Fruit fly (Drosophila melanogaster) whole organism, prepupa: ENCODE data around the gene alpha-Man-Ib.
A peak's percentile ranks its signal among the peaks of the same experiment; 100 is the strongest.

Experiments used
- Blimp-1 ChIP-seq: fragments of 200-800 bp; sonication (Bioruptor generic); optimal IDR thresholded peaks from 3 replicates; lab custom pipeline; 2017; ENCODE audit warnings: missing biosample characterization, missing genetic modification characterization, mild to moderate bottlenecking, moderate library complexity, missing genetic modification reagents
- CG10631 ChIP-seq: fragments of 200-800 bp; sonication (Bioruptor generic); optimal IDR thresholded peaks from 2 replicates; lab custom pipeline; 2016; ENCODE audit warnings: missing biosample characterization, missing genetic modification characterization
- CG10669 ChIP-seq: fragments of 200-800 bp; sonication (Bioruptor generic); optimal IDR thresholded peaks from 3 replicates; lab custom pipeline; 2018; ENCODE audit warnings: missing biosample characterization, mild to moderate bottlenecking, missing genetic modification characterization, moderate library complexity
- CG11294 ChIP-seq: fragments of 200-800 bp; sonication (Bioruptor generic); IDR thresholded peaks from 2 replicates; pipeline ENCODE4 v1.3.6; 2022; ENCODE audit warnings: missing biosample characterization, missing genetic modification characterization
- CG11762 ChIP-seq: fragments of 200-800 bp; sonication (Bioruptor generic); optimal IDR thresholded peaks from 3 replicates; lab custom pipeline; 2016; ENCODE audit warnings: missing biosample characterization, missing genetic modification characterization; ENCODE audit not compliant: insufficient read depth
- CG11902 ChIP-seq: fragments of 200-800 bp; sonication (Bioruptor generic); optimal IDR thresholded peaks from 3 replicates; lab custom pipeline; 2016; ENCODE audit warnings: missing biosample characterization, missing genetic modification characterization
- CG15336 ChIP-seq: fragments of 200-800 bp; sonication (Bioruptor generic); IDR thresholded peaks from 2 replicates; pipeline ENCODE4 v1.3.6; 2022; ENCODE audit warnings: missing biosample characterization, missing genetic modification characterization
- CG1621 ChIP-seq: fragments of 200-800 bp; sonication (Bioruptor generic); optimal IDR thresholded peaks from 3 replicates; lab custom pipeline; 2018; ENCODE audit warnings: missing biosample characterization, mild to moderate bottlenecking, missing genetic modification characterization
- CG16779 ChIP-seq: fragments of 200-800 bp; sonication (Bioruptor generic); optimal IDR thresholded peaks from 3 replicates; lab custom pipeline; 2017; ENCODE audit warnings: missing biosample characterization, mild to moderate bottlenecking, missing genetic modification characterization
- CG31627 ChIP-seq: fragments of 200-800 bp; sonication (Bioruptor generic); optimal IDR thresholded peaks from 3 replicates; lab custom pipeline; 2016; ENCODE audit warnings: missing biosample characterization, missing genetic modification characterization
- CG32006 ChIP-seq: fragments of 200-800 bp; sonication (Bioruptor generic); optimal IDR thresholded peaks from 3 replicates; lab custom pipeline; 2017; ENCODE audit warnings: missing biosample characterization, mild to moderate bottlenecking, missing genetic modification characterization
- CG3919 ChIP-seq: fragments of 200-800 bp; sonication (Bioruptor generic); optimal IDR thresholded peaks from 3 replicates; lab custom pipeline; 2016; ENCODE audit warnings: missing biosample characterization, missing genetic modification characterization
- CG4318 ChIP-seq: fragments of 200-800 bp; sonication (Bioruptor generic); optimal IDR thresholded peaks from 3 replicates; lab custom pipeline; 2017; ENCODE audit warnings: missing biosample characterization, mild to moderate bottlenecking, missing genetic modification characterization
- CG6276 ChIP-seq: fragments of 200-800 bp; sonication (Bioruptor generic); optimal IDR thresholded peaks from 2 replicates; lab custom pipeline; 2017; ENCODE audit warnings: missing biosample characterization, mild to moderate bottlenecking, missing genetic modification characterization
- CG6808 ChIP-seq: fragments of 200-800 bp; sonication (Bioruptor generic); optimal IDR thresholded peaks from 3 replicates; lab custom pipeline; 2017; ENCODE audit warnings: missing biosample characterization, missing genetic modification characterization, mild to moderate bottlenecking, moderate library complexity, missing genetic modification reagents
- CG7368 ChIP-seq: fragments of 200-800 bp; sonication (Bioruptor generic); optimal IDR thresholded peaks from 3 replicates; lab custom pipeline; 2016; ENCODE audit warnings: missing biosample characterization, missing genetic modification characterization
- CG8319 ChIP-seq: fragments of 200-800 bp; sonication (Bioruptor generic); optimal IDR thresholded peaks from 3 replicates; lab custom pipeline; 2016; ENCODE audit warnings: missing biosample characterization, missing genetic modification characterization
- CG9139 ChIP-seq: fragments of 200-800 bp; sonication (Bioruptor generic); optimal IDR thresholded peaks from 3 replicates; lab custom pipeline; 2017; ENCODE audit warnings: missing biosample characterization, mild to moderate bottlenecking, missing genetic modification characterization
- Eip75B ChIP-seq: fragments of 200-800 bp; sonication (Bioruptor generic); optimal IDR thresholded peaks from 3 replicates; lab custom pipeline; 2016; ENCODE audit warnings: missing biosample characterization, missing genetic modification characterization
- Eip78C ChIP-seq: fragments of 200-800 bp; sonication (Bioruptor generic); peaks from one replicate; lab custom pipeline; 2016; ENCODE audit warnings: missing biosample characterization, missing genetic modification characterization
- Ets96B ChIP-seq: fragments of 200-800 bp; optimal IDR thresholded peaks from 2 replicates; lab custom pipeline; 2019; ENCODE audit warnings: missing biosample characterization, mild to moderate bottlenecking, missing genetic modification characterization, moderate library complexity
- Gug ChIP-seq: fragments of 200-800 bp; sonication (Bioruptor generic); IDR thresholded peaks from 2 replicates; pipeline ENCODE4 v1.3.6; 2022; ENCODE audit warnings: missing biosample characterization, missing genetic modification characterization
- Hr39 ChIP-seq: fragments of 200-800 bp; sonication (Bioruptor generic); optimal IDR thresholded peaks from 2 replicates; lab custom pipeline; 2016; ENCODE audit warnings: missing biosample characterization, missing genetic modification characterization
- Hr4 ChIP-seq: fragments of 200-800 bp; sonication (Bioruptor generic); optimal IDR thresholded peaks from 3 replicates; lab custom pipeline; 2016; ENCODE audit warnings: missing biosample characterization, missing genetic modification characterization
- Lpt ChIP-seq: fragments of 200-800 bp; sonication (Bioruptor generic); optimal IDR thresholded peaks from 3 replicates; lab custom pipeline; 2016; ENCODE audit warnings: missing biosample characterization, missing genetic modification characterization
- Met ChIP-seq: fragments of 200-800 bp; sonication (Bioruptor generic); optimal IDR thresholded peaks from 3 replicates; lab custom pipeline; 2016; ENCODE audit warnings: missing biosample characterization, missing genetic modification characterization
- Smox ChIP-seq: fragments of 200-800 bp; sonication (Bioruptor generic); optimal IDR thresholded peaks from 3 replicates; lab custom pipeline; 2016; ENCODE audit warnings: missing biosample characterization, missing genetic modification characterization
- Sox14 ChIP-seq: fragments of 200-800 bp; sonication (Bioruptor generic); optimal IDR thresholded peaks from 3 replicates; lab custom pipeline; 2016; ENCODE audit warnings: missing biosample characterization, missing genetic modification characterization
- Sox15 ChIP-seq: fragments of 200-800 bp; sonication (Bioruptor generic); optimal IDR thresholded peaks from 3 replicates; lab custom pipeline; 2016; ENCODE audit warnings: missing biosample characterization, missing genetic modification characterization
- achi ChIP-seq: fragments of 200-800 bp; sonication (Bioruptor generic); optimal IDR thresholded peaks from 3 replicates; lab custom pipeline; 2016; ENCODE audit warnings: missing biosample characterization, missing genetic modification characterization
- acj6 ChIP-seq: fragments of 200-800 bp; sonication (Bioruptor generic); optimal IDR thresholded peaks from 3 replicates; lab custom pipeline; 2016; ENCODE audit warnings: missing biosample characterization, missing genetic modification characterization
- dac ChIP-seq: fragments of 200-800 bp; sonication (Bioruptor generic); optimal IDR thresholded peaks from 2 replicates; lab custom pipeline; 2017; ENCODE audit warnings: missing biosample characterization, mild to moderate bottlenecking, missing genetic modification characterization
- dsx ChIP-seq: fragments of 200-800 bp; optimal IDR thresholded peaks from 3 replicates; lab custom pipeline; 2019; ENCODE audit warnings: missing biosample characterization, mild to moderate bottlenecking, missing genetic modification characterization, moderate library complexity; ENCODE audit not compliant: poor library complexity, severe bottlenecking
- eg ChIP-seq: fragments of 200-800 bp; sonication (Bioruptor generic); IDR thresholded peaks from 3 replicates; pipeline ENCODE4 v1.3.6; 2022; ENCODE audit warnings: missing biosample characterization, missing genetic modification characterization
- esn ChIP-seq: fragments of 200-800 bp; sonication (Bioruptor generic); optimal IDR thresholded peaks from 2 replicates; lab custom pipeline; 2016; ENCODE audit warnings: missing biosample characterization, mild to moderate bottlenecking, missing genetic modification characterization, moderate library complexity
- fd59A ChIP-seq: fragments of 200-800 bp; sonication (Bioruptor generic); optimal IDR thresholded peaks from 2 replicates; lab custom pipeline; 2017; ENCODE audit warnings: missing biosample characterization, mild to moderate bottlenecking, missing genetic modification characterization, missing genetic modification reagents
- fkh ChIP-seq: fragments of 200-800 bp; sonication (Bioruptor generic); optimal IDR thresholded peaks from 3 replicates; lab custom pipeline; 2017; ENCODE audit warnings: missing biosample characterization, mild to moderate bottlenecking, missing genetic modification characterization, moderate library complexity
- lz ChIP-seq: fragments of 200-800 bp; sonication (Bioruptor generic); optimal IDR thresholded peaks from 3 replicates; lab custom pipeline; 2016; ENCODE audit warnings: missing biosample characterization, missing genetic modification characterization
- pdm3 ChIP-seq: fragments of 200-800 bp; sonication (Bioruptor generic); optimal IDR thresholded peaks from 3 replicates; lab custom pipeline; 2016; ENCODE audit warnings: missing biosample characterization, missing genetic modification characterization
- salr ChIP-seq, 2 experiments: fragments of 200-800 bp; sonication (Bioruptor generic); optimal IDR thresholded peaks; 3 replicates each; lab custom pipeline; 2016 to 2018; ENCODE audit warnings: missing biosample characterization in 2 of 2, missing genetic modification characterization in 2 of 2, mild to moderate bottlenecking in 1 of 2
- spab ChIP-seq: fragments of 200-800 bp; sonication (Bioruptor generic); optimal IDR thresholded peaks from 2 replicates; lab custom pipeline; 2017; ENCODE audit warnings: missing biosample characterization, mild to moderate bottlenecking, missing genetic modification characterization, missing genetic modification reagents
- topi ChIP-seq: fragments of 200-800 bp; sonication (Bioruptor generic); optimal IDR thresholded peaks from 3 replicates; lab custom pipeline; 2016; ENCODE audit warnings: missing biosample characterization, missing genetic modification characterization
- vri ChIP-seq: fragments of 200-800 bp; sonication (Bioruptor generic); optimal IDR thresholded peaks from 3 replicates; lab custom pipeline; 2016; ENCODE audit warnings: missing biosample characterization, mild to moderate bottlenecking, missing genetic modification characterization

Gene alpha-Man-Ib

DNA sequence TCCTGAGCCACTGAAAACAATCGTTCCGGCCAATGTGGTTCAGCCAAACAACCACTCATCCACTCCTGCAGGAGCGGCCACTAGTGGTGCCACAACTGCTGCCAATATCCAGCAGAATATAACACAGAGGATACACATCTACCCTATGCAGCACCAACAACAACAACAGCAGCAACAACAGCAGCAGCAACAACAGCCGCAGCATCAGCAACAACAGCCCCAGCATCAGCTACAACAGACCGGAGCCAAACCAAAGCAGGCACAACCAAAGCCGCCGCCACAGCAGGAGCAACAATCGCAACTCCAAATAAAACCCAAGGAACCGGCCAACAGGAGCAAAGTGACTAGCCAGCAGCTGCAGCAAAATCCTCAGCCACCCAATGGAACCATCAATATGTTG is 9.4 kb downstream of the alpha-Man-Ib start:
- TF ChIP-seq Hr39 (GFP tag; lab: Kevin White, UChicago): no peak
- TF ChIP-seq CG9139 (GFP tag; lab: Kevin White, UChicago): no peak
- no peak for TF ChIP-seq CG16779 (tag; lab: Kevin White, UChicago)
- no peak for TF ChIP-seq Hr4 (GFP tag; lab: Kevin White, UChicago)
- no peak for TF ChIP-seq CG1621
- no peak for TF ChIP-seq CG11294 (GFP tag; lab: Robert Waterston, UW)
- TF ChIP-seq dac (GFP tag; lab: Kevin White, UChicago): no peak
- no peak for TF ChIP-seq CG7368 (GFP tag; lab: Kevin White, UChicago)
- no peak for TF ChIP-seq CG6808 (GFP tag; lab: Kevin White, UChicago)

DNA sequence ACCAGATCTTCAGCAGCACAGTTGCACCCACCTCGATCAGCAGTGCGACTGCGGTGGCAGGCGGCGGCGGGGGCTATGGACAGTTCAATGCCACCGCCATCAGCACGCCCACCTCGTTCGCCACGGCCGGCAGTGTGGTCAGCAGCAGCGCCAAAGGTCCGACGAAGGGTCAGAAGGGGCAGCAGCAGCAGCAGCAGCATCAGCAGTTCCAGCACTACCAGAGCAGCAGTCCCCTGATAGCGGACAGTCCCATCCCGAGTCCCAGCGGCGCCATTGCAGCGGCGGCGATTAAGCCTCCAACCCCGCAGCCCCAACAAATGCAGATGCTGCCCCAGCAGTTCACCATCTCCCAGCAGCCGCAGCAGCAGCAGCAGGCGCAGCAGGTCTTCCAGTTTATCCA is 14.6 kb downstream of the alpha-Man-Ib start:
- no peak for TF ChIP-seq fd59A (GFP tag; lab: Kevin White, UChicago)
- TF ChIP-seq salr (GFP tag; optimal IDR thresholded peaks at IDR 0.05; lab: Kevin White, UChicago): no peak
- no peak for TF ChIP-seq spab (GFP tag; lab: Kevin White, UChicago)
- TF ChIP-seq Blimp-1: no peak
- TF ChIP-seq Met: no peak
- TF ChIP-seq Sox15 (GFP tag; lab: Kevin White, UChicago): no peak
- TF ChIP-seq Sox14 (GFP tag; lab: Kevin White, UChicago): no peak
- TF ChIP-seq Gug (GFP tag; lab: Robert Waterston, UW): no peak
- TF ChIP-seq Eip75B: no peak
- no peak for TF ChIP-seq fkh
- no peak for TF ChIP-seq CG1621
- no peak for TF ChIP-seq CG32006 (GFP tag; lab: Kevin White, UChicago)
- TF ChIP-seq acj6: no peak
- TF ChIP-seq Hr39 (GFP tag; lab: Kevin White, UChicago): no peak
- no peak for TF ChIP-seq Hr4 (GFP tag; lab: Kevin White, UChicago)
- no peak for TF ChIP-seq achi (GFP tag; lab: Kevin White, UChicago)
- no peak for TF ChIP-seq Eip78C (GFP tag; lab: Kevin White, UChicago)
- TF ChIP-seq CG6808 (GFP tag; lab: Kevin White, UChicago): no peak
- no peak for TF ChIP-seq CG11762 (GFP tag; lab: Kevin White, UChicago)
- TF ChIP-seq, all 60 proteins: peak for 0

DNA sequence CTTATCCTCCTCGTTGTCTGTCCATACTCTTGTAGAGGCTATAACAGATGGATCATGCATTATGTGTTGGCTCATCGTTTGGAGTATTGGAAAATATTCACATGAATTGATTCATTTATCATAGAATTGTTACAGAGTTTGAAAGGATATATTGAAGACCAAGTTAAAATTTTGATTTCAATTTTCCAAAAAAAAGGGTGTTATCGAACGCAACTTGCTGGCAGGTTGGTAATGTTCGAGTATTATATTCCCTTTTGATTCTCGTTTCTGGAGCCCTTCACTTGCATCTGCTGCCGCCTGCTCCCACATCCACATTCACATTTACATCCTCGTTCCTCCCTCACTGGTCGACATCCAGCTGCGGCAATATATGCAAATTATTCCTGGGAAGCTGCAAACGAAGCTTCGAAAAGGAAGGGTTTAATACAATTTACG is 16.6 kb downstream of the alpha-Man-Ib start:
- TF ChIP-seq Sox14 (GFP tag; lab: Kevin White, UChicago) (peak; percentile 78), pdm3 (GFP tag; lab: Kevin White, UChicago) (no peak), Sox15 (GFP tag; lab: Kevin White, UChicago) (peak; percentile 61), CG32006 (GFP tag; lab: Kevin White, UChicago) (no peak), vri (no peak), Hr4 (GFP tag; lab: Kevin White, UChicago) (no peak), CG31627 (peak; percentile 88), Hr39 (GFP tag; lab: Kevin White, UChicago) (peak; percentile 91), lz (GFP tag; lab: Kevin White, UChicago) (peak; percentile 84), CG16779 (tag; lab: Kevin White, UChicago) (peak; percentile 53), acj6 (no peak), CG11294 (GFP tag; lab: Robert Waterston, UW) (no peak), Ets96B (tag; lab: Kevin White, UChicago) (peak; percentile 86), CG10631 (GFP tag; lab: Kevin White, UChicago) (peak; percentile 82), salr (GFP tag; optimal IDR thresholded peaks at IDR 0.05; lab: Kevin White, UChicago) (peak in 1 of 2 experiments; percentile 60), CG15336 (GFP tag; lab: Robert Waterston, UW) (peak; percentile 38), dsx (peak; percentile 83), CG6808 (GFP tag; lab: Kevin White, UChicago) (no peak), CG1621 (peak; percentile 72), Met (peak; percentile 91), Lpt (GFP tag; lab: Kevin White, UChicago) (no peak), fd59A (GFP tag; lab: Kevin White, UChicago) (peak; percentile 81), Eip75B (no peak), achi (GFP tag; lab: Kevin White, UChicago) (peak; percentile 77), CG8319 (no peak), topi (peak; percentile 90), Eip78C (GFP tag; lab: Kevin White, UChicago) (peak; percentile 96), eg (GFP tag; lab: Robert Waterston, UW) (0 out of 3 replicates have a peak, but pooled peaks have one; percentile 25), spab (GFP tag; lab: Kevin White, UChicago) (peak; percentile 83), esn (peak; percentile 92), CG6276 (GFP tag; lab: Kevin White, UChicago) (no peak), CG10669 (GFP tag; lab: Kevin White, UChicago) (peak; percentile 87), Smox (no peak), CG3919 (GFP tag; lab: Kevin White, UChicago) (peak; percentile 78), dac (GFP tag; lab: Kevin White, UChicago) (no peak), CG11902 (GFP tag; lab: Kevin White, UChicago) (peak; percentile 59), CG9139 (GFP tag; lab: Kevin White, UChicago) (peak; percentile 66), CG4318 (GFP tag; lab: Kevin White, UChicago) (no peak)
